Worm (Caenorhabditis elegans) whole organism, L1 larva: ENCODE measurements around the gene lea-1.
"Not testable (repeated sequence)": the region's sequence is repeated elsewhere in the genome, so short reads cannot be mapped to it uniquely, and the experiment has no call there.

Source experiments
- F16B12.6 ChIP-seq: fragments of 150-350 bp; optimal IDR thresholded peaks from 2 replicates; lab custom pipeline; 2014; ENCODE audit warnings: missing biosample characterization, missing genetic modification characterization
- aha-1 ChIP-seq: fragments of 150-350 bp; optimal IDR thresholded peaks from 2 replicates; lab custom pipeline; 2014; ENCODE audit warnings: missing biosample characterization, missing genetic modification characterization
- blmp-1 ChIP-seq: fragments of 150-350 bp; optimal IDR thresholded peaks from 2 replicates; lab custom pipeline; 2014; ENCODE audit warnings: missing biosample characterization, missing genetic modification characterization
- ceh-82 ChIP-seq, 3 experiments: fragments of 150-350 bp in 1 of 3; sonication (generic microtip) in 2 of 3; optimal IDR thresholded peaks; 2 replicates each; lab custom pipeline; 2014 to 2017; ENCODE audit warnings: missing biosample characterization in 3 of 3, missing genetic modification characterization in 3 of 3
- ceh-88 ChIP-seq: fragments of 200-800 bp; sonication (Bioruptor generic); IDR thresholded peaks from 2 replicates; pipeline ENCODE4 v1.3.6; 2022; ENCODE audit warnings: missing genetic modification characterization, missing compliant biosample characterization
- ces-1 ChIP-seq: fragments of 150-350 bp; optimal IDR thresholded peaks from 2 replicates; lab custom pipeline; 2014; ENCODE audit warnings: missing biosample characterization, missing genetic modification reagents, missing genetic modification characterization
- dpl-1 ChIP-seq, 3 experiments: fragments of 150-350 bp in 2 of 3; sonication (generic microtip) in 1 of 3; optimal IDR thresholded peaks; 2 replicates each; lab custom pipeline; 2014 to 2017; ENCODE audit warnings: missing biosample characterization in 3 of 3, missing genetic modification characterization in 3 of 3, missing genetic modification reagents in 3 of 3
- efl-1 ChIP-seq, 4 experiments: fragments of 150-350 bp; optimal IDR thresholded peaks in 3 of 4; peaks in 1 of 4; 1 replicate in 1 of 4; 2 replicates in 3 of 4; lab custom pipeline; 2014; ENCODE audit warnings: missing biosample characterization in 2 of 4, missing genetic modification characterization in 2 of 4, missing genetic modification reagents in 2 of 4
- egl-27 ChIP-seq, 2 experiments: fragments of 150-350 bp in 1 of 2; sonication (generic microtip); optimal IDR thresholded peaks; 3 replicates each; lab custom pipeline; 2017 to 2018; ENCODE audit warnings: missing biosample characterization in 2 of 2, missing genetic modification characterization in 2 of 2, missing genetic modification reagents in 2 of 2
- ets-5 ChIP-seq: fragments of 200-800 bp; sonication (Bioruptor generic); IDR thresholded peaks from 2 replicates; pipeline ENCODE4 v1.3.6; 2022; ENCODE audit warnings: missing genetic modification characterization, missing compliant biosample characterization
- fkh-10 ChIP-seq: sonication (generic microtip); optimal IDR thresholded peaks from 2 replicates; lab custom pipeline; 2017; ENCODE audit warnings: missing biosample characterization, missing genetic modification reagents, missing genetic modification characterization
- fos-1 ChIP-seq: fragments of 150-350 bp; optimal IDR thresholded peaks from 2 replicates; lab custom pipeline; 2014; ENCODE audit warnings: missing biosample characterization, missing genetic modification characterization
- grh-1 ChIP-seq: fragments of 200-800 bp; sonication (Bioruptor generic); IDR thresholded peaks from 2 replicates; pipeline ENCODE4 v1.3.6; 2022; ENCODE audit warnings: missing genetic modification reagents, missing genetic modification characterization, missing compliant biosample characterization
- hlh-17 ChIP-seq: fragments of 200-800 bp; sonication (Bioruptor generic); optimal IDR thresholded peaks from 2 replicates; lab custom pipeline; 2018; ENCODE audit warnings: missing genetic modification characterization, mild to moderate bottlenecking, missing compliant biosample characterization, moderate library complexity, borderline replicate concordance
- hlh-4 ChIP-seq: sonication (generic microtip); optimal IDR thresholded peaks from 2 replicates; lab custom pipeline; 2016; ENCODE audit warnings: mild to moderate bottlenecking, missing genetic modification characterization, missing compliant biosample characterization
- irx-1 ChIP-seq: sonication (generic microtip); optimal IDR thresholded peaks from 2 replicates; lab custom pipeline; 2016; ENCODE audit warnings: missing genetic modification characterization, missing compliant biosample characterization
- isw-1 ChIP-seq: fragments of 200-800 bp; sonication (Bioruptor generic); IDR thresholded peaks from 2 replicates; pipeline ENCODE4 v1.3.6; 2022; ENCODE audit warnings: missing genetic modification characterization, missing compliant biosample characterization
- jun-1 ChIP-seq: fragments of 150-350 bp; optimal IDR thresholded peaks from 2 replicates; lab custom pipeline; 2014; ENCODE audit warnings: missing biosample characterization, missing genetic modification reagents, missing genetic modification characterization
- lin-14 ChIP-seq: fragments of 200-800 bp; sonication (Bioruptor generic); optimal IDR thresholded peaks from 2 replicates; lab custom pipeline; 2018; ENCODE audit warnings: mild to moderate bottlenecking, missing genetic modification characterization, moderate library complexity, missing compliant biosample characterization
- lin-15B ChIP-seq: fragments of 150-350 bp; sonication (generic microtip); optimal IDR thresholded peaks from 3 replicates; lab custom pipeline; 2014; ENCODE audit warnings: missing biosample characterization, missing genetic modification characterization
- lin-39 ChIP-seq: fragments of 150-350 bp; optimal IDR thresholded peaks from 2 replicates; lab custom pipeline; 2014; ENCODE audit warnings: missing biosample characterization, missing genetic modification reagents, missing genetic modification characterization
- lir-3 ChIP-seq: sonication (generic microtip); optimal IDR thresholded peaks from 2 replicates; lab custom pipeline; 2016; ENCODE audit warnings: mild to moderate bottlenecking, missing genetic modification characterization, moderate library complexity, missing compliant biosample characterization; ENCODE audit not compliant: poor library complexity
- lsy-2 ChIP-seq, 2 experiments: fragments of 150-350 bp; optimal IDR thresholded peaks; 2 replicates each; lab custom pipeline; 2014; ENCODE audit warnings: missing biosample characterization in 2 of 2, missing genetic modification characterization in 2 of 2
- mdl-1 ChIP-seq, 2 experiments: fragments of 150-350 bp; optimal IDR thresholded peaks; 2 replicates each; lab custom pipeline; 2014 to 2017; ENCODE audit warnings: missing biosample characterization in 2 of 2, missing genetic modification characterization in 2 of 2, inconsistent platforms in 1 of 2
- mep-1 ChIP-seq: fragments of 150-350 bp; optimal IDR thresholded peaks from 2 replicates; lab custom pipeline; 2014; ENCODE audit warnings: missing biosample characterization, missing genetic modification characterization
- nhr-12 ChIP-seq: sonication (generic microtip); optimal IDR thresholded peaks from 2 replicates; lab custom pipeline; 2017; ENCODE audit warnings: missing biosample characterization, missing genetic modification characterization
- nhr-19 ChIP-seq: fragments of 200-800 bp; sonication (Bioruptor generic); conservative IDR thresholded peaks from 2 replicates; pipeline ENCODE4 v1.3.6; 2022; ENCODE audit warnings: missing genetic modification characterization, missing compliant biosample characterization
- nhr-20 ChIP-seq: sonication (generic microtip); optimal IDR thresholded peaks from 2 replicates; lab custom pipeline; 2016; ENCODE audit warnings: mild to moderate bottlenecking, missing genetic modification characterization, missing compliant biosample characterization
- nhr-28 ChIP-seq: fragments of 150-350 bp; optimal IDR thresholded peaks from 2 replicates; lab custom pipeline; 2014; ENCODE audit warnings: missing biosample characterization, missing genetic modification characterization
- nhr-71 ChIP-seq: sonication (generic microtip); optimal IDR thresholded peaks from 2 replicates; lab custom pipeline; 2016; ENCODE audit warnings: mild to moderate bottlenecking, missing genetic modification characterization, moderate library complexity, missing compliant biosample characterization
- nhr-77 ChIP-seq: fragments of 150-350 bp; optimal IDR thresholded peaks from 2 replicates; lab custom pipeline; 2014; ENCODE audit warnings: missing biosample characterization, missing genetic modification characterization
- nhr-84 ChIP-seq: sonication (generic microtip); optimal IDR thresholded peaks from 2 replicates; lab custom pipeline; 2017; ENCODE audit warnings: missing biosample characterization, missing genetic modification characterization
- pag-3 ChIP-seq: sonication (generic microtip); optimal IDR thresholded peaks from 2 replicates; lab custom pipeline; 2017; ENCODE audit warnings: missing genetic modification characterization, mild to moderate bottlenecking, missing compliant biosample characterization, antibody characterized with exemption, borderline replicate concordance; ENCODE audit not compliant: insufficient read depth
- rnt-1 ChIP-seq: sonication (generic microtip); optimal IDR thresholded peaks from 2 replicates; lab custom pipeline; 2016; ENCODE audit warnings: mild to moderate bottlenecking, missing genetic modification characterization, moderate library complexity, missing compliant biosample characterization
- skn-1 ChIP-seq: fragments of 150-350 bp; optimal IDR thresholded peaks from 2 replicates; lab custom pipeline; 2014; ENCODE audit warnings: missing biosample characterization, missing genetic modification characterization
- snpc-4 ChIP-seq: fragments of 150-350 bp; optimal IDR thresholded peaks from 2 replicates; lab custom pipeline; 2014; ENCODE audit warnings: missing biosample characterization, missing genetic modification characterization
- snu-23 ChIP-seq: sonication (generic microtip); optimal IDR thresholded peaks from 2 replicates; lab custom pipeline; 2016; ENCODE audit warnings: missing genetic modification characterization, missing compliant biosample characterization
- sptf-1 ChIP-seq: fragments of 150-350 bp; optimal IDR thresholded peaks from 2 replicates; lab custom pipeline; 2014; ENCODE audit warnings: missing biosample characterization, missing genetic modification characterization
- sup-37 ChIP-seq: fragments of 200-800 bp; sonication (Bioruptor generic); optimal IDR thresholded peaks from 2 replicates; lab custom pipeline; 2018; ENCODE audit warnings: mild to moderate bottlenecking, missing genetic modification characterization, missing compliant biosample characterization
- tlp-1 ChIP-seq: fragments of 150-350 bp; optimal IDR thresholded peaks from 2 replicates; lab custom pipeline; 2014; ENCODE audit warnings: missing biosample characterization, missing genetic modification characterization
- unc-98 ChIP-seq: fragments of 200-800 bp; sonication (Bioruptor generic); IDR thresholded peaks from 2 replicates; pipeline ENCODE4 v1.3.6; 2022; ENCODE audit warnings: missing genetic modification characterization, missing compliant biosample characterization
- vab-15 ChIP-seq: sonication (generic microtip); optimal IDR thresholded peaks from 2 replicates; lab custom pipeline; 2017; ENCODE audit warnings: missing genotype, mild to moderate bottlenecking, missing genetic modification characterization, missing compliant biosample characterization
- zag-1 ChIP-seq: fragments of 150-350 bp; optimal IDR thresholded peaks from 2 replicates; lab custom pipeline; 2014; ENCODE audit warnings: missing biosample characterization, missing genetic modification characterization

The lea-1 gene

DNA sequence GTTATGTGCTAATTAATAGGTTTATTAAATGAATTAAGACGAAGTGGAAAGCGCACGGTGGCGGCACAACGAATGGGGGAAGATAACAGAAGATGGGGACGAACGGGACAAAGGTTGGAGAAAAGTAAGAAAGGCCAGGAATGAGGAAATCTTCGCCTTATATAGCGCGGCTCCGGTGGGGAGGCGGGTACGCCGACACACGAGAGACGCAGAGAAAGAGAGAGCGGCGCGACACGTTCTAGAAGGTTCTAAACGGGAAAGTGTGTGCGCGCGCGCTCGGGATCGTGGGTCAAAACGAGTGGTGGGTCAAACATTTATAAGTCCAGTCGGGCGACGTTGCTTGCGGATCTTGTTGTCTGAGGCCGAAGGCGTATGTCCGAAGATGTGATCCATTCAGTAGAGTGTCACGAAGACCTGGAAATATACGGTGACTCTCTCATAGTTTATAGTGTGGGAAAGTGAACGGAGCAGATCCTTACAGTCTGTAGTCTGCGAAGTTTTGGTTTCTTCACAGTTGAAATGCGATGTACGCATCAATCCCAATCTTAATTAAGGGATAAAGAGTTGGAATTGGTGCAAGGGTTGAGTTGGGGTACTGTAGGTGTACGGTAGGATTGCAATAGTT lies 37.6 kb downstream of the lea-1 start:
- TF ChIP-seq efl-1 (optimal IDR thresholded peaks at IDR 0.05; lab: Kevin White, UChicago): not testable (repeated sequence)
- TF ChIP-seq efl-1 (GFP tag; optimal IDR thresholded peaks at IDR 0.05 in 1 of 2; lab: Kevin White, UChicago) (peak in 1 of 2 experiments; percentile 78), isw-1 (GFP tag; lab: Robert Waterston, UW) (peak; percentile 12; the same call in 1 of the 2 replicates), nhr-19 (GFP tag; lab: Robert Waterston, UW) (peak; percentile 42), grh-1 (GFP tag; lab: Robert Waterston, UW) (peak; percentile 74)

DNA sequence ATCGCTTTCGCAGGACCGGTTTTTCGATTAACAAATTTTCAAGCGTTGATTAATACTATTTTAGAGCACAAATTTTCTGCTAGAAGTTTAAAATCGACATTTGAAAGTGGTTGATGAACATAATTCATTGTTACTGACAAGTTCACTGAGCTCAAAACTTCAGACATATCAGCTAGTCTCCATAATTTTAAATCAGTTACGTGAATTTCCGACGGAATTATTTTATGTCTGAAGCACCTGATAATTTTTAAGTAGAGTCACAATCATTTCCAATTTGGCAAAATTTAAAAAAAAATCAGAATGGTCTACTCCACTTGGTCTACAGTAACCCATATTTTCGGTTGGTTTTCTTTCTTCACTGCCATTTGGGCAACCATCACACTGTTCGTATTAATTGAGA lies 40.1 kb downstream of the lea-1 start, which contains the start of gene str-118:
str-118 (plus strand) TSS at position 301 of the 400 bp plus-strand sequence.
- TF ChIP-seq mdl-1 (tag; optimal IDR thresholded peaks at IDR 0.05; lab: Kevin White, UChicago): no peak
- TF ChIP-seq nhr-84: no peak
- TF ChIP-seq rnt-1: no peak
- TF ChIP-seq ets-5 (GFP tag; lab: Robert Waterston, UW): no peak
- no peak for TF ChIP-seq lin-14
- no peak for TF ChIP-seq aha-1 (tag; lab: Kevin White, UChicago)
- no peak for TF ChIP-seq fos-1 (tag; lab: Kevin White, UChicago)
- no peak for TF ChIP-seq nhr-28
- TF ChIP-seq egl-27 (tag; optimal IDR thresholded peaks at IDR 0.05; lab: Kevin White, UChicago): no peak
- TF ChIP-seq tlp-1 (tag; lab: Kevin White, UChicago): no peak
- TF ChIP-seq fkh-10 (GFP tag; lab: Kevin White, UChicago): no peak

ce11 chrV:10054872-10055271 lies 43.1 kb downstream of the lea-1 start, which contains the start of gene yif-1:
Gene yif-1, minus strand, starts transcription at chrV:10054913.
- TF ChIP-seq irx-1 (no peak), mep-1 (tag; lab: Kevin White, UChicago) (peak; percentile 58), F16B12.6 (tag; lab: Kevin White, UChicago) (peak; percentile 82), dpl-1 (GFP tag; optimal IDR thresholded peaks at IDR 0.05; lab: Kevin White, UChicago) (peak in 2 of 3 experiments; percentile 30 to 54), nhr-71 (peak; percentile 43), snpc-4 (tag; lab: Kevin White, UChicago) (no peak), aha-1 (tag; lab: Kevin White, UChicago) (no peak), skn-1 (tag; lab: Kevin White, UChicago) (peak; percentile 11), snu-23 (peak; percentile 24), efl-1 (optimal IDR thresholded peaks at IDR 0.05; lab: Kevin White, UChicago) (peak; percentile 23 to 34), efl-1 (GFP tag; optimal IDR thresholded peaks at IDR 0.05 in 1 of 2; lab: Kevin White, UChicago) (peak; percentile 31 to 90), blmp-1 (tag; lab: Kevin White, UChicago) (peak; percentile 19), ceh-88 (GFP tag; lab: Robert Waterston, UW) (no peak), sptf-1 (no peak), nhr-20 (peak; percentile 15), lin-14 (peak; percentile 15), hlh-4 (tag; lab: Kevin White, UChicago) (no peak), lin-15B (tag; lab: Kevin White, UChicago) (no peak), lsy-2 (tag; optimal IDR thresholded peaks at IDR 0.05; lab: Kevin White, UChicago) (peak; percentile 58 to 93)

DNA sequence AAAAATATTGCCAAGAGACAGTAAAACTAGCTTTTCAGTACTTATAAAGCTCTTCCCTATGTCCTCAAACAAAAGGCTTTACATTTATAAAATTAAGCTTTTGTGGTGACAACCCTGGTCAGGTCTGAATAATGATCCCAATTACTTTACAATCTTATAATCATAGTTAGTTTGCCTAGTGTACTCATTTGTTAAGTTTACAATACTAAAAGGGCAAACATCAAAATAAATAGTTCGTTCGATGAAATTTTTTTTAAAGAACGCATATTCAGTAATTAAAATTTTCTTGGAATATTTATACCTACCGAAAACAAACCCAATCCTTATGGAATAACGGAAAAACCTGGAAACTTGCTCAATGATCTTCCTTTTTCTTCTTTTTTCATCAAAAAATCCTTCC lies 47.0 kb downstream of the lea-1 start:
- no peak for TF ChIP-seq lin-14

DNA sequence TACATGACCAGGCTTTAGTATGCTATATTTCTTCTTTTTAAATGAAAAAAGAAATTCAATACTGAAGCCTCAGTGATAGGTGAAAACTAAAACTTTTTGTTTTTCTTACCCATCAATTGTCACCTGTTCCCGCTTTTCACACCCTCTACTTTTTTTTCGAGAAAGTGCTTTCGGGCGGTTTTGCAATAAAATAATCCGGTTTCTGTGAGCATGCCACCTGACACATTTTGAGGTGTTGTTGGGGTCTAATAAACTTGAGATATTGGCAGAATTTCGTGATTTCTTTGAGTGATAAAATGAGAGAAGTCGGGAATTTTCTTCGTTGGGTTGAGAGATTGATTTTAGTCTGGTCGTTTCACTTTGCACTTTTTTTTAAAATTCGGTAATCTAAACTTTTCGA lies 48.3 kb downstream of the lea-1 start:
- TF ChIP-seq mdl-1 (tag; optimal IDR thresholded peaks at IDR 0.05; lab: Kevin White, UChicago) (no peak), mep-1 (tag; lab: Kevin White, UChicago) (no peak), unc-98 (no peak), snpc-4 (tag; lab: Kevin White, UChicago) (no peak), snu-23 (peak; percentile 7), hlh-17 (no peak), lin-39 (tag; lab: Kevin White, UChicago) (peak; percentile 41), lsy-2 (tag; optimal IDR thresholded peaks at IDR 0.05; lab: Kevin White, UChicago) (peak in 1 of 2 experiments; percentile 27), lin-14 (peak; percentile 51), ceh-82 (tag; optimal IDR thresholded peaks at IDR 0.05; lab: Kevin White, UChicago) (no peak), lir-3 (tag; lab: Kevin White, UChicago) (no peak), nhr-19 (GFP tag; lab: Robert Waterston, UW) (no peak), nhr-12 (tag; lab: Kevin White, UChicago) (no peak), zag-1 (tag; lab: Kevin White, UChicago) (no peak), sup-37 (GFP tag; lab: Kevin White, UChicago) (no peak), nhr-71 (peak; percentile 36), pag-3 (tag; lab: Kevin White, UChicago) (peak; percentile 49), jun-1 (no peak), nhr-77 (tag; lab: Kevin White, UChicago) (no peak), ces-1 (GFP tag; lab: Kevin White, UChicago) (no peak), vab-15 (tag; lab: Kevin White, UChicago) (no peak)
